Worm (Caenorhabditis elegans) whole organism, L1 larva: ENCODE measurements around the gene C16C8.10.

ENCODE experiments used
- ceh-82 ChIP-seq, 3 experiments: fragments of 150-350 bp in 1 of 3; sonication (generic microtip) in 2 of 3; optimal IDR thresholded peaks; 2 replicates each; lab custom pipeline; 2014 to 2017; ENCODE audit warnings: missing biosample characterization in 3 of 3, missing genetic modification characterization in 3 of 3
- dpl-1 ChIP-seq, 3 experiments: fragments of 150-350 bp in 2 of 3; sonication (generic microtip) in 1 of 3; optimal IDR thresholded peaks; 2 replicates each; lab custom pipeline; 2014 to 2017; ENCODE audit warnings: missing biosample characterization in 3 of 3, missing genetic modification characterization in 3 of 3, missing genetic modification reagents in 3 of 3
- egl-13 ChIP-seq: sonication (generic microtip); optimal IDR thresholded peaks from 2 replicates; lab custom pipeline; 2016; ENCODE audit warnings: missing genotype, missing genetic modification reagents, missing genetic modification characterization, missing compliant biosample characterization
- egl-27 ChIP-seq, 2 experiments: fragments of 150-350 bp in 1 of 2; sonication (generic microtip); optimal IDR thresholded peaks; 3 replicates each; lab custom pipeline; 2017 to 2018; ENCODE audit warnings: missing biosample characterization in 2 of 2, missing genetic modification characterization in 2 of 2, missing genetic modification reagents in 2 of 2
- lin-13 ChIP-seq: fragments of 150-350 bp; optimal IDR thresholded peaks from 2 replicates; lab custom pipeline; 2014; ENCODE audit warnings: missing biosample characterization, missing genetic modification reagents, missing genetic modification characterization
- mep-1 ChIP-seq: fragments of 150-350 bp; optimal IDR thresholded peaks from 2 replicates; lab custom pipeline; 2014; ENCODE audit warnings: missing biosample characterization, missing genetic modification characterization
- nhr-47 ChIP-seq: sonication (generic microtip); optimal IDR thresholded peaks from 2 replicates; lab custom pipeline; 2016; ENCODE audit warnings: mild to moderate bottlenecking, missing genetic modification characterization, moderate library complexity, missing compliant biosample characterization

DNA sequence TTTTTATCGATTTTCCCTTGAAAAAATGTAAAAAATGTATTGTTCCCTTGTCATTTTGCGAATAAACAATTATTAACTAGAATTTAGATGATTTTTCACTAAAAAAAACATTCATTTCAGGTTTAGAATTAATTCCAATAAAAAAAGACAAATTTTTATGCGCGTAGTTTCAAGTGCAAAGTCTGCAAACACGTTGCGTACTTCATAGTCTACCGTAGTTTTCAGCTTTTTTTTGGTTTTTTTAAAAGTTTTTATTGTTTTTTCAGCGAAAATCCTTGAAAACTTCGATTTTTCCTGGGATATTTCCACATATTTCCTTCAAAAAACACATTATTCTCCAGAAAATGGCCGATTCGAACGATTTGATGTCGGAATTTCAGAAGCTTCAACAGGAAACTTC is 11.0 kb downstream of the C16C8.10 start, which contains the start of gene C16C8.11:
- TF ChIP-seq egl-13 (tag; lab: Kevin White, UChicago), result no peak
- TF ChIP-seq mep-1 (tag; lab: Kevin White, UChicago), result no peak
- TF ChIP-seq dpl-1 (GFP tag; optimal IDR thresholded peaks at IDR 0.05; lab: Kevin White, UChicago), result no peak
- no peak for TF ChIP-seq nhr-47 (tag; lab: Kevin White, UChicago)
- no peak for TF ChIP-seq ceh-82 (tag; optimal IDR thresholded peaks at IDR 0.05; lab: Kevin White, UChicago)
- TF ChIP-seq egl-27 (tag; optimal IDR thresholded peaks at IDR 0.05; lab: Kevin White, UChicago), result no peak
- TF ChIP-seq lin-13 (GFP tag; lab: Kevin White, UChicago), result no peak
